Worm (Caenorhabditis elegans): Measurements from ENCODE around the gene par-1.

ce11 chrV:14107511-14107910 lies 37.7 kb downstream of the par-1 start, which contains the start of gene H39E23.3:
- TF ChIP-seq aly-2 (tag; optimal IDR thresholded peaks at IDR 0.05) (no peak), F49E8.2 (tag; optimal IDR thresholded peaks at IDR 0.05; ENCODE audit: borderline replicate concordance) (no peak), lin-13 (GFP tag; optimal IDR thresholded peaks at IDR 0.05) (no peak)

Data from whole organism, L4 larva.